Fruit fly (Drosophila melanogaster) whole organism, embryonic: ENCODE results near the gene Rack1.

ENCODE experiments used
- Abd-B ChIP-seq: fragments of 200-800 bp; sonication (Bioruptor generic); optimal IDR thresholded peaks from 2 replicates; lab custom pipeline; 2018; ENCODE audit warnings: missing biosample characterization, mild to moderate bottlenecking, missing genetic modification characterization, moderate library complexity
- CG10267 ChIP-seq: fragments of 200-800 bp; sonication (Bioruptor generic); optimal IDR thresholded peaks from 2 replicates; lab custom pipeline; 2018; ENCODE audit warnings: missing biosample characterization, mild to moderate bottlenecking, missing genetic modification characterization, moderate library complexity
- CG10959 ChIP-seq: fragments of 200-800 bp; sonication (Bioruptor generic); IDR thresholded peaks from 2 replicates; pipeline ENCODE4 v1.3.6; 2022; ENCODE audit warnings: missing biosample characterization, missing genetic modification characterization
- CG13296 ChIP-seq: fragments of 200-800 bp; sonication (Bioruptor generic); optimal IDR thresholded peaks from 3 replicates; lab custom pipeline; 2018; ENCODE audit warnings: missing biosample characterization, mild to moderate bottlenecking, missing genetic modification characterization
- CG14441 ChIP-seq: fragments of 200-800 bp; sonication (Bioruptor generic); IDR thresholded peaks from 2 replicates; pipeline ENCODE4 v1.3.6; 2022; ENCODE audit warnings: missing biosample characterization, missing genetic modification characterization
- CG14667 ChIP-seq: fragments of 200-800 bp; sonication (Bioruptor generic); IDR thresholded peaks from 2 replicates; pipeline ENCODE4 v1.3.6; 2022; ENCODE audit warnings: missing biosample characterization, missing genetic modification characterization
- CG15479 ChIP-seq: fragments of 200-800 bp; sonication (Bioruptor generic); optimal IDR thresholded peaks from 3 replicates; lab custom pipeline; 2019; ENCODE audit warnings: missing biosample characterization, mild to moderate bottlenecking, missing genetic modification characterization, moderate library complexity
- CG1603 ChIP-seq: fragments of 200-800 bp; sonication (Bioruptor generic); optimal IDR thresholded peaks from 2 replicates; lab custom pipeline; 2019; ENCODE audit warnings: missing biosample characterization, mild to moderate bottlenecking, missing genetic modification characterization, moderate library complexity
- CG17328 ChIP-seq: fragments of 200-800 bp; sonication (Bioruptor generic); IDR thresholded peaks from 2 replicates; pipeline ENCODE4 v1.3.6; 2022; ENCODE audit warnings: missing biosample characterization, missing genetic modification characterization
- CG17361 ChIP-seq: fragments of 200-800 bp; sonication (Bioruptor generic); IDR thresholded peaks from 3 replicates; pipeline ENCODE4 v1.3.6; 2022; ENCODE audit warnings: missing biosample characterization, missing genetic modification characterization
- CG17802 ChIP-seq: fragments of 200-800 bp; sonication (Bioruptor generic); optimal IDR thresholded peaks from 2 replicates; lab custom pipeline; 2018; ENCODE audit warnings: missing biosample characterization, mild to moderate bottlenecking, missing genetic modification characterization, moderate library complexity
- CG1792 ChIP-seq: fragments of 200-800 bp; sonication (Bioruptor generic); optimal IDR thresholded peaks from 2 replicates; lab custom pipeline; 2016; ENCODE audit warnings: missing biosample characterization, missing genetic modification characterization
- CG18619 ChIP-seq: fragments of 200-800 bp; sonication (Bioruptor generic); optimal IDR thresholded peaks from 3 replicates; lab custom pipeline; 2017; ENCODE audit warnings: missing biosample characterization, mild to moderate bottlenecking, missing genetic modification characterization
- CG2199 ChIP-seq: fragments of 200-800 bp; sonication (Bioruptor generic); IDR thresholded peaks from 3 replicates; pipeline ENCODE4 v1.3.6; 2022; ENCODE audit warnings: missing biosample characterization, missing genetic modification characterization
- CG2202 ChIP-seq: fragments of 200-800 bp; sonication (Bioruptor generic); optimal IDR thresholded peaks from 2 replicates; lab custom pipeline; 2018; ENCODE audit warnings: missing biosample characterization, mild to moderate bottlenecking, missing genetic modification characterization
- CG31388 ChIP-seq: fragments of 200-800 bp; sonication (Bioruptor generic); optimal IDR thresholded peaks from 2 replicates; lab custom pipeline; 2016; ENCODE audit warnings: missing biosample characterization, missing genetic modification characterization
- CG3838 ChIP-seq: fragments of 200-800 bp; sonication (Bioruptor generic); optimal IDR thresholded peaks from 3 replicates; lab custom pipeline; 2016; ENCODE audit warnings: missing biosample characterization, missing genetic modification characterization
- CG42726 ChIP-seq: fragments of 200-800 bp; sonication (Bioruptor generic); IDR thresholded peaks from 2 replicates; pipeline ENCODE4 v1.3.6; 2022; ENCODE audit warnings: missing biosample characterization, missing genetic modification characterization; ENCODE audit not compliant: partially characterized antibody
- CG4730 ChIP-seq: fragments of 200-800 bp; sonication (Bioruptor generic); IDR thresholded peaks from 2 replicates; pipeline ENCODE4 v1.3.6; 2022; ENCODE audit warnings: missing biosample characterization, missing genetic modification characterization
- CG6854 ChIP-seq: fragments of 200-800 bp; sonication (Bioruptor generic); optimal IDR thresholded peaks from 3 replicates; lab custom pipeline; 2017; ENCODE audit warnings: missing biosample characterization, mild to moderate bottlenecking, missing genetic modification characterization
- CG7963 ChIP-seq: fragments of 200-800 bp; sonication (Bioruptor generic); IDR thresholded peaks from 3 replicates; pipeline ENCODE4 v1.3.6; 2022; ENCODE audit warnings: missing biosample characterization, missing genetic modification characterization; ENCODE audit not compliant: partially characterized antibody
- CG8359 ChIP-seq: fragments of 200-800 bp; sonication (Bioruptor generic); optimal IDR thresholded peaks from 2 replicates; lab custom pipeline; 2017; ENCODE audit warnings: missing biosample characterization, mild to moderate bottlenecking, missing genetic modification characterization, borderline replicate concordance
- CG8944 ChIP-seq: fragments of 200-800 bp; sonication (Bioruptor generic); optimal IDR thresholded peaks from 3 replicates; lab custom pipeline; 2016; ENCODE audit warnings: missing biosample characterization, missing genetic modification characterization
- CrebB ChIP-seq: fragments of 200-800 bp; sonication (Bioruptor generic); optimal IDR thresholded peaks from 3 replicates; lab custom pipeline; 2018; ENCODE audit warnings: missing biosample characterization, mild to moderate bottlenecking, missing genetic modification characterization
- D ChIP-seq, 2 experiments: fragments of 200-800 bp in 1 of 2; fragments of >200 bp in 1 of 2; sonication (Bioruptor generic) in 1 of 2; optimal IDR thresholded peaks; 2 replicates in 1 of 2; 3 replicates in 1 of 2; lab custom pipeline; 2017; ENCODE audit warnings: mild to moderate bottlenecking in 1 of 2, missing biosample characterization in 1 of 2, missing genetic modification characterization in 1 of 2, missing genetic modification reagents in 1 of 2
- Dfd ChIP-seq, 2 experiments: fragments of >200 bp; optimal IDR thresholded peaks; 2 replicates each; lab custom pipeline; 2017; ENCODE audit warnings: missing biosample characterization in 2 of 2, missing genetic modification characterization in 2 of 2
- Dll ChIP-seq: fragments of 200-800 bp; sonication (Bioruptor generic); IDR thresholded peaks from 4 replicates; pipeline ENCODE4 v1.3.6; 2022; ENCODE audit warnings: missing biosample characterization, missing genetic modification characterization; ENCODE audit not compliant: partially characterized antibody
- HLH3B ChIP-seq: fragments of 200-800 bp; sonication (Bioruptor generic); IDR thresholded peaks from 2 replicates; pipeline ENCODE4 v1.3.6; 2022; ENCODE audit warnings: missing biosample characterization, missing genetic modification characterization
- HLH54F ChIP-seq: fragments of 200-800 bp; sonication (Bioruptor generic); optimal IDR thresholded peaks from 3 replicates; lab custom pipeline; 2016; ENCODE audit warnings: missing biosample characterization, missing genetic modification characterization
- Hr51 ChIP-seq, 2 experiments: fragments of 200-800 bp; sonication (Bioruptor generic); optimal IDR thresholded peaks; 2 replicates in 1 of 2; 3 replicates in 1 of 2; lab custom pipeline; 2016 to 2018; ENCODE audit warnings: missing biosample characterization in 2 of 2, missing genetic modification characterization in 2 of 2, mild to moderate bottlenecking in 1 of 2, moderate library complexity in 1 of 2
- Lpt ChIP-seq: fragments of >200 bp; optimal IDR thresholded peaks from 2 replicates; lab custom pipeline; 2018; ENCODE audit warnings: missing biosample characterization, missing genetic modification characterization
- Mrtf ChIP-seq: fragments of 200-800 bp; sonication (Bioruptor generic); IDR thresholded peaks from 3 replicates; pipeline ENCODE4 v1.3.6; 2022; ENCODE audit warnings: missing biosample characterization, missing genetic modification characterization
- Nf-YA ChIP-seq: fragments of 200-800 bp; sonication (Bioruptor generic); IDR thresholded peaks from 2 replicates; pipeline ENCODE4 v1.3.6; 2022; ENCODE audit warnings: missing biosample characterization, missing genetic modification characterization
- Poxn ChIP-seq: fragments of 200-800 bp; sonication (Bioruptor generic); IDR thresholded peaks from 2 replicates; pipeline ENCODE4 v1.3.6; 2022; ENCODE audit warnings: missing biosample characterization, missing genetic modification characterization
- al ChIP-seq: fragments of 200-800 bp; sonication (Bioruptor generic); IDR thresholded peaks from 2 replicates; pipeline ENCODE4 v1.3.6; 2022; ENCODE audit warnings: missing biosample characterization, missing genetic modification characterization
- br ChIP-seq: fragments of >200 bp; optimal IDR thresholded peaks from 2 replicates; lab custom pipeline; 2017
- caup ChIP-seq: fragments of 200-800 bp; sonication (Bioruptor generic); optimal IDR thresholded peaks from 3 replicates; lab custom pipeline; 2017; ENCODE audit warnings: missing biosample characterization, mild to moderate bottlenecking, missing genetic modification characterization, moderate library complexity; ENCODE audit not compliant: severe bottlenecking
- cwo ChIP-seq: fragments of 200-800 bp; sonication (Bioruptor generic); optimal IDR thresholded peaks from 3 replicates; lab custom pipeline; 2017; ENCODE audit warnings: missing biosample characterization, missing genetic modification characterization, mild to moderate bottlenecking, moderate library complexity, missing genetic modification reagents
- dati ChIP-seq: fragments of 200-800 bp; sonication (Bioruptor generic); IDR thresholded peaks from 2 replicates; pipeline ENCODE4 v1.3.6; 2022; ENCODE audit warnings: missing biosample characterization, missing genetic modification characterization
- dimm ChIP-seq: fragments of 200-800 bp; sonication (Bioruptor generic); IDR thresholded peaks from 2 replicates; pipeline ENCODE4 v1.3.6; 2022; ENCODE audit warnings: missing biosample characterization, missing genetic modification characterization
- emc ChIP-seq: fragments of 200-800 bp; sonication (Bioruptor generic); optimal IDR thresholded peaks from 2 replicates; lab custom pipeline; 2016; ENCODE audit warnings: missing biosample characterization, missing genetic modification characterization
- fd64A ChIP-seq: fragments of 200-800 bp; sonication (Bioruptor generic); optimal IDR thresholded peaks from 3 replicates; lab custom pipeline; 2018; ENCODE audit warnings: missing biosample characterization, mild to moderate bottlenecking, missing genetic modification characterization
- gro ChIP-seq: fragments of 200-800 bp; sonication (Bioruptor generic); optimal IDR thresholded peaks from 2 replicates; lab custom pipeline; 2016; ENCODE audit warnings: missing biosample characterization, missing genetic modification characterization
- inv ChIP-seq: fragments of 200-800 bp; sonication (Bioruptor generic); IDR thresholded peaks from 2 replicates; pipeline ENCODE4 v1.3.6; 2022; ENCODE audit warnings: missing biosample characterization, missing genetic modification characterization; ENCODE audit not compliant: partially characterized antibody
- lab ChIP-seq: fragments of 200-800 bp; sonication (Bioruptor generic); optimal IDR thresholded peaks from 3 replicates; lab custom pipeline; 2017; ENCODE audit warnings: missing biosample characterization, missing genetic modification characterization, mild to moderate bottlenecking, moderate library complexity, missing genetic modification reagents
- phol ChIP-seq: fragments of 200-800 bp; sonication (Bioruptor generic); optimal IDR thresholded peaks from 3 replicates; lab custom pipeline; 2018; ENCODE audit warnings: missing biosample characterization, mild to moderate bottlenecking, missing genetic modification characterization, moderate library complexity
- pita ChIP-seq: fragments of 200-800 bp; sonication (Bioruptor generic); optimal IDR thresholded peaks from 2 replicates; lab custom pipeline; 2017; ENCODE audit warnings: missing biosample characterization, mild to moderate bottlenecking, missing genetic modification characterization
- sisA ChIP-seq: fragments of 200-800 bp; sonication (Bioruptor generic); IDR thresholded peaks from 2 replicates; pipeline ENCODE4 v1.3.6; 2022; ENCODE audit warnings: missing biosample characterization, missing genetic modification characterization
- unc-4 ChIP-seq: fragments of 200-800 bp; sonication (Bioruptor generic); IDR thresholded peaks from 2 replicates; pipeline ENCODE4 v1.3.6; 2022; ENCODE audit warnings: missing biosample characterization, missing genetic modification characterization; ENCODE audit not compliant: partially characterized antibody
- zfh1 ChIP-seq: fragments of 200-800 bp; sonication (Bioruptor generic); IDR thresholded peaks from 3 replicates; pipeline ENCODE4 v1.3.6; 2022; ENCODE audit warnings: missing biosample characterization, missing genetic modification characterization

The Rack1 gene

DNA sequence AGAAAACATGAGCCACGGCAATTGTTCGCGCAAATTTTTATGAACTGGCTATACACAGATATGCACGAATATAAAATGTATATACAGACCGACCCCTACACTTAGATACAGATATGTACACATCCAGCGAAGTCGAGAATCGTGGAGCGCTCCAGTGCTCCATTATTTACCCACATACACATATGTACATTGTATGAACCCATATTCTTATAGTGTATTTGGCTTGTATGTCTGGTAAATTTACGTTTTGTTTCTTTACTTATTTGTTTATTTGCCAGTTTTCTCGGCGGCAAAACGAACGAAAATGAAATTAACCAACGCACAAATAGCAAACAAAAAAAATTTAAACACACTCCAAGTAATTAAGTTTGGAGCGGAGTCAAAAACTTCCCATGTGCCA lies 13.8 kb downstream of the Rack1 start (continued):
- TF ChIP-seq Poxn (no peak), cwo (GFP tag; lab: Kevin White, UChicago) (peak; percentile 53), inv (GFP tag; lab: Robert Waterston, UW) (no peak), CG8944 (no peak), Mrtf (no peak), Lpt (GFP tag; lab: Kevin White, UChicago) (no peak), CG8359 (peak; percentile 42), CG4730 (GFP tag; lab: Robert Waterston, UW) (no peak), Nf-YA (GFP tag; lab: Robert Waterston, UW) (0 out of 2 replicates have a peak, but pooled peaks have one; percentile 20), Hr51 (GFP tag; optimal IDR thresholded peaks at IDR 0.05; lab: Kevin White, UChicago) (no peak), HLH54F (GFP tag; lab: Kevin White, UChicago) (no peak), fd64A (GFP tag; lab: Kevin White, UChicago) (peak; percentile 81), al (GFP tag; lab: Robert Waterston, UW) (no peak), br (lab: Kevin White, UChicago) (no peak), CG10267 (tag; lab: Kevin White, UChicago) (no peak), CG2202 (tag; lab: Kevin White, UChicago) (no peak), CG6854 (peak; percentile 33), CG7963 (GFP tag; lab: Robert Waterston, UW) (no peak), lab (peak; percentile 90), CG13296 (peak; percentile 83), CG1603 (tag; lab: Kevin White, UChicago) (peak; percentile 35), sisA (no peak), dati (GFP tag; lab: Robert Waterston, UW) (no peak), phol (tag; lab: Kevin White, UChicago) (no peak), CG1792 (GFP tag; lab: Kevin White, UChicago) (peak; percentile 67), HLH3B (GFP tag; lab: Robert Waterston, UW) (no peak; the same call in 1 of the 2 replicates), pita (no peak), Abd-B (no peak), CG17361 (GFP tag; lab: Robert Waterston, UW) (peak; percentile 34; the same call in 2 of the 3 replicates), CG14667 (GFP tag; lab: Robert Waterston, UW) (no peak), caup (GFP tag; lab: Kevin White, UChicago) (peak; percentile 52), CG42726 (GFP tag; lab: Robert Waterston, UW) (no peak), CG31388 (GFP tag; lab: Kevin White, UChicago) (no peak), Dll (GFP tag; lab: Robert Waterston, UW) (no peak), CG3838 (GFP tag; lab: Kevin White, UChicago) (no peak), emc (GFP tag; lab: Kevin White, UChicago) (no peak), CG17802 (tag; lab: Kevin White, UChicago) (no peak), zfh1 (GFP tag; lab: Robert Waterston, UW) (no peak), gro (peak; percentile 77), Dfd (GFP tag; optimal IDR thresholded peaks at IDR 0.05; lab: Kevin White, UChicago) (no peak), D (optimal IDR thresholded peaks at IDR 0.05; lab: Kevin White, UChicago) (no peak), D (GFP tag; optimal IDR thresholded peaks at IDR 0.05; lab: Kevin White, UChicago) (no peak), CrebB (tag; lab: Kevin White, UChicago) (peak; percentile 50), CG14441 (no peak), CG15479 (GFP tag; lab: Kevin White, UChicago) (no peak), CG18619 (GFP tag; lab: Kevin White, UChicago) (peak; percentile 34), dimm (GFP tag; lab: Robert Waterston, UW) (no peak), unc-4 (GFP tag; lab: Robert Waterston, UW) (no peak), CG10959 (no peak), CG2199 (GFP tag; lab: Robert Waterston, UW) (no peak), CG17328 (GFP tag; lab: Robert Waterston, UW) (no peak)
